Worm (Caenorhabditis elegans) whole organism, late embryonic: ENCODE results near the gene T06E8.8.
A peak's percentile ranks its signal among the peaks of the same experiment; 100 is the strongest.

Experiments
- C08G9.2 ChIP-seq: sonication (generic microtip); optimal IDR thresholded peaks from 2 replicates; lab custom pipeline; 2016; ENCODE audit warnings: mild to moderate bottlenecking, missing genetic modification characterization, moderate library complexity, missing compliant biosample characterization
- C38D4.7 ChIP-seq: fragments of 200-800 bp; sonication (Bioruptor generic); optimal IDR thresholded peaks from 2 replicates; lab custom pipeline; 2018; ENCODE audit warnings: mild to moderate bottlenecking, missing genetic modification characterization, moderate library complexity, missing compliant biosample characterization
- F13H6.1 ChIP-seq: sonication (generic microtip); optimal IDR thresholded peaks from 2 replicates; lab custom pipeline; 2016; ENCODE audit warnings: missing genetic modification characterization, missing compliant biosample characterization
- Y22D7AL.16 ChIP-seq: sonication (generic microtip); optimal IDR thresholded peaks from 2 replicates; lab custom pipeline; 2016; ENCODE audit warnings: missing genetic modification characterization, missing compliant biosample characterization
- ahr-1 ChIP-seq: sonication (generic microtip); optimal IDR thresholded peaks from 2 replicates; lab custom pipeline; 2016; ENCODE audit warnings: missing genetic modification characterization, missing compliant biosample characterization
- ceh-14 ChIP-seq: sonication (generic microtip); optimal IDR thresholded peaks from 2 replicates; lab custom pipeline; 2016; ENCODE audit warnings: missing genotype, missing genetic modification characterization, missing compliant biosample characterization
- ceh-18 ChIP-seq: sonication (generic microtip); optimal IDR thresholded peaks from 2 replicates; lab custom pipeline; 2016; ENCODE audit warnings: missing genetic modification characterization, missing compliant biosample characterization
- ceh-2 ChIP-seq: sonication (generic microtip); optimal IDR thresholded peaks from 2 replicates; lab custom pipeline; 2016; ENCODE audit warnings: missing genotype, missing genetic modification characterization, missing compliant biosample characterization
- ceh-30 ChIP-seq: fragments of 150-350 bp; optimal IDR thresholded peaks from 2 replicates; lab custom pipeline; 2014; ENCODE audit warnings: missing biosample characterization, missing genetic modification characterization
- ceh-31 ChIP-seq: sonication (generic microtip); optimal IDR thresholded peaks from 2 replicates; lab custom pipeline; 2016; ENCODE audit warnings: missing genetic modification characterization, missing compliant biosample characterization
- ceh-34 ChIP-seq: sonication (generic microtip); optimal IDR thresholded peaks from 2 replicates; lab custom pipeline; 2016; ENCODE audit warnings: mild to moderate bottlenecking, missing genetic modification characterization, missing compliant biosample characterization
- ceh-45 ChIP-seq: fragments of 200-800 bp; sonication (Bioruptor generic); IDR thresholded peaks from 2 replicates; pipeline ENCODE4 v1.3.6; 2022; ENCODE audit warnings: missing genetic modification reagents, missing genetic modification characterization, missing compliant biosample characterization
- ceh-48 ChIP-seq: sonication (generic microtip); optimal IDR thresholded peaks from 2 replicates; lab custom pipeline; 2016; ENCODE audit warnings: missing genetic modification characterization, inconsistent platforms, missing compliant biosample characterization
- ceh-6 ChIP-seq: fragments of 200-800 bp; sonication (Bioruptor generic); optimal IDR thresholded peaks from 2 replicates; lab custom pipeline; 2018; ENCODE audit warnings: mild to moderate bottlenecking, missing genetic modification characterization, missing compliant biosample characterization
- dmd-4 ChIP-seq: sonication (generic microtip); optimal IDR thresholded peaks from 2 replicates; lab custom pipeline; 2016; ENCODE audit warnings: borderline replicate concordance, missing genetic modification characterization, missing compliant biosample characterization
- dve-1 ChIP-seq: sonication (generic microtip); optimal IDR thresholded peaks from 2 replicates; lab custom pipeline; 2017; ENCODE audit warnings: antibody characterized with exemption, mild to moderate bottlenecking, missing genetic modification characterization, missing compliant biosample characterization
- elt-2 ChIP-seq: sonication (generic microtip); optimal IDR thresholded peaks from 2 replicates; lab custom pipeline; 2016; ENCODE audit warnings: missing genetic modification reagents, missing genetic modification characterization, missing compliant biosample characterization
- elt-4 ChIP-seq: sonication (generic microtip); optimal IDR thresholded peaks from 2 replicates; lab custom pipeline; 2016; ENCODE audit warnings: missing genetic modification characterization, missing compliant biosample characterization
- ets-4 ChIP-seq: sonication (generic microtip); optimal IDR thresholded peaks from 2 replicates; lab custom pipeline; 2016; ENCODE audit warnings: missing genetic modification characterization, missing compliant biosample characterization
- eyg-1 ChIP-seq: sonication (generic microtip); optimal IDR thresholded peaks from 2 replicates; lab custom pipeline; 2016; ENCODE audit warnings: missing genotype, missing genetic modification characterization, missing compliant biosample characterization
- fax-1 ChIP-seq: sonication (generic microtip); optimal IDR thresholded peaks from 2 replicates; lab custom pipeline; 2016; ENCODE audit warnings: missing genotype, missing genetic modification characterization, missing compliant biosample characterization
- fkh-10 ChIP-seq: fragments of 150-350 bp; optimal IDR thresholded peaks from 2 replicates; lab custom pipeline; 2014; ENCODE audit warnings: missing biosample characterization, missing genetic modification reagents, missing genetic modification characterization
- fkh-6 ChIP-seq: sonication (generic microtip); optimal IDR thresholded peaks from 2 replicates; lab custom pipeline; 2016; ENCODE audit warnings: missing genetic modification characterization, missing compliant biosample characterization
- hlh-15 ChIP-seq: sonication (generic microtip); optimal IDR thresholded peaks from 2 replicates; lab custom pipeline; 2016; ENCODE audit warnings: missing genetic modification characterization, missing compliant biosample characterization
- hlh-6 ChIP-seq: sonication (generic microtip); optimal IDR thresholded peaks from 2 replicates; lab custom pipeline; 2016; ENCODE audit warnings: missing genotype, missing genetic modification characterization, missing compliant biosample characterization
- hlh-8 ChIP-seq: sonication (generic microtip); optimal IDR thresholded peaks from 2 replicates; lab custom pipeline; 2016; ENCODE audit warnings: missing genotype, missing genetic modification characterization, missing compliant biosample characterization
- lim-6 ChIP-seq: sonication (generic microtip); optimal IDR thresholded peaks from 2 replicates; lab custom pipeline; 2016; ENCODE audit warnings: missing genetic modification characterization, missing compliant biosample characterization
- lin-11 ChIP-seq: fragments of 200-800 bp; sonication (Bioruptor generic); optimal IDR thresholded peaks from 2 replicates; lab custom pipeline; 2018; ENCODE audit warnings: mild to moderate bottlenecking, missing genetic modification characterization, missing compliant biosample characterization
- madf-2 ChIP-seq: sonication (generic microtip); optimal IDR thresholded peaks from 2 replicates; lab custom pipeline; 2017; ENCODE audit warnings: missing genetic modification characterization, missing compliant biosample characterization
- mec-3 ChIP-seq: sonication (generic microtip); optimal IDR thresholded peaks from 2 replicates; lab custom pipeline; 2016; ENCODE audit warnings: borderline replicate concordance, missing genetic modification characterization, missing compliant biosample characterization
- nfya-1 ChIP-seq: sonication (generic microtip); optimal IDR thresholded peaks from 2 replicates; lab custom pipeline; 2017; ENCODE audit warnings: missing genetic modification characterization, mild to moderate bottlenecking, missing compliant biosample characterization, antibody characterized with exemption, moderate library complexity
- odd-2 ChIP-seq: sonication (generic microtip); optimal IDR thresholded peaks from 2 replicates; lab custom pipeline; 2017; ENCODE audit warnings: antibody characterized with exemption, mild to moderate bottlenecking, missing genetic modification characterization, missing compliant biosample characterization
- pag-3 ChIP-seq: sonication (generic microtip); optimal IDR thresholded peaks from 2 replicates; lab custom pipeline; 2016; ENCODE audit warnings: missing compliant biosample characterization, missing genetic modification characterization, borderline replicate concordance
- pqm-1 ChIP-seq: sonication (generic microtip); optimal IDR thresholded peaks from 2 replicates; lab custom pipeline; 2016; ENCODE audit warnings: missing genetic modification characterization, missing compliant biosample characterization
- pros-1 ChIP-seq: fragments of 150-350 bp; optimal IDR thresholded peaks from 2 replicates; lab custom pipeline; 2014; ENCODE audit warnings: missing biosample characterization, missing genetic modification reagents, missing genetic modification characterization
- ref-2 ChIP-seq: sonication (generic microtip); optimal IDR thresholded peaks from 2 replicates; lab custom pipeline; 2016; ENCODE audit warnings: missing genetic modification characterization, missing compliant biosample characterization
- rnt-1 ChIP-seq: sonication (generic microtip); optimal IDR thresholded peaks from 2 replicates; lab custom pipeline; 2016; ENCODE audit warnings: missing genetic modification characterization, missing compliant biosample characterization
- sdc-2 ChIP-seq: sonication (generic microtip); optimal IDR thresholded peaks from 2 replicates; lab custom pipeline; 2016; ENCODE audit warnings: missing genotype, missing genetic modification characterization, missing compliant biosample characterization
- sox-2 ChIP-seq: fragments of 200-800 bp; sonication (Bioruptor generic); IDR thresholded peaks from 2 replicates; pipeline ENCODE4 v1.3.6; 2022; ENCODE audit warnings: missing genetic modification reagents, missing genetic modification characterization, missing compliant biosample characterization
- sox-4 ChIP-seq: sonication (generic microtip); optimal IDR thresholded peaks from 2 replicates; lab custom pipeline; 2017; ENCODE audit warnings: mild to moderate bottlenecking, missing genetic modification characterization, inconsistent platforms, missing compliant biosample characterization
- syd-9 ChIP-seq: sonication (generic microtip); optimal IDR thresholded peaks from 2 replicates; lab custom pipeline; 2016; ENCODE audit warnings: mild to moderate bottlenecking, missing genetic modification characterization, moderate library complexity, missing compliant biosample characterization
- tbx-2 ChIP-seq: sonication (generic microtip); optimal IDR thresholded peaks from 2 replicates; lab custom pipeline; 2016; ENCODE audit warnings: missing genetic modification characterization, missing compliant biosample characterization
- tbx-7 ChIP-seq: sonication (generic microtip); optimal IDR thresholded peaks from 2 replicates; lab custom pipeline; 2016; ENCODE audit warnings: missing genotype, missing genetic modification characterization, missing compliant biosample characterization
- unc-55 ChIP-seq: sonication (generic microtip); optimal IDR thresholded peaks from 2 replicates; lab custom pipeline; 2017; ENCODE audit warnings: missing biosample characterization, missing genetic modification reagents, missing genetic modification characterization
- zip-5 ChIP-seq: sonication (generic microtip); optimal IDR thresholded peaks from 2 replicates; lab custom pipeline; 2016; ENCODE audit warnings: missing genetic modification characterization, missing compliant biosample characterization

Gene T06E8.8

DNA sequence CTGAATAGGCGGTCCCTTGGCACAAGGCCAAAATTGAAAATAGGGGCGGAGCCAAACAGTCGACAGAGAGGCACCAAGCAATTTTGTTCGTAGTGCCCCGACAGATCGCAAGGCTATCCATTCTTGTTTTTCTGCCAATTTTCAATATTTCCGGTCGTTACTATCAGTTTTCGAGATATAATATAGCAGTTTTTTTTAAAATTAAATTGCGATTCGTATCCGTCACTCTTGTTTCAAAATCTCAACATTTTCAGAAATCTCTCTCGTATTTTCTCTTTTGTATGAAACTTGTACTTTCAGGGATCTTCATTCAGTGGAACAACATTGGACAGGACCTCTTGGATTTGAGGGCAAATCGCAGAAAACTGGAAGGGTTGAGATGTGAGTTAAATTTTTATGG is 6.5 kb upstream of the T06E8.8 start, which contains the start of gene F57A8.1:
Gene F57A8.1 (plus strand): TSS at position 301 of the 400 bp plus-strand sequence.
- TF ChIP-seq lim-6 (tag; lab: Kevin White, UChicago) (no peak), ref-2 (tag; lab: Kevin White, UChicago) (no peak), madf-2 (tag; lab: Kevin White, UChicago) (no peak), odd-2 (tag; lab: Kevin White, UChicago) (no peak), eyg-1 (tag; lab: Kevin White, UChicago) (no peak), Y22D7AL.16 (no peak), F13H6.1 (tag; lab: Kevin White, UChicago) (no peak)

- peak; percentile 65 for TF ChIP-seq ets-4 (tag; lab: Kevin White, UChicago)
- TF ChIP-seq sdc-2: peak; percentile 53
- TF ChIP-seq dmd-4: peak; percentile 27
- TF ChIP-seq ceh-34 (tag; lab: Kevin White, UChicago): peak; percentile 80
- TF ChIP-seq Y22D7AL.16: no peak
- TF ChIP-seq pros-1 (tag; lab: Kevin White, UChicago): peak; percentile 36
- TF ChIP-seq lin-11: no peak
- no peak for TF ChIP-seq elt-4 (tag; lab: Kevin White, UChicago)
- TF ChIP-seq madf-2 (tag; lab: Kevin White, UChicago): no peak
- TF ChIP-seq C08G9.2 (tag; lab: Kevin White, UChicago): peak; percentile 35
- TF ChIP-seq unc-55 (GFP tag; lab: Kevin White, UChicago): peak; percentile 40
- TF ChIP-seq ceh-30: peak; percentile 27
- TF ChIP-seq elt-2: peak; percentile 46
- no peak for TF ChIP-seq fax-1
- peak; percentile 29 for TF ChIP-seq ceh-18 (tag; lab: Kevin White, UChicago)
- TF ChIP-seq ceh-31 (tag; lab: Kevin White, UChicago): peak; percentile 85
- TF ChIP-seq ceh-14 (tag; lab: Kevin White, UChicago): no peak
- TF ChIP-seq ceh-6: peak; percentile 25
- TF ChIP-seq ref-2 (tag; lab: Kevin White, UChicago): peak; percentile 52
- peak; percentile 17 for TF ChIP-seq hlh-6 (tag; lab: Kevin White, UChicago)
- TF ChIP-seq dve-1: peak; percentile 47
- peak; percentile 31; the same call in 1 of the 2 replicates for TF ChIP-seq sox-2
- TF ChIP-seq ahr-1 (tag; lab: Kevin White, UChicago): no peak
- peak; percentile 8 for TF ChIP-seq rnt-1 (tag; lab: Kevin White, UChicago)
- peak; percentile 79 for TF ChIP-seq tbx-2 (tag; lab: Kevin White, UChicago)
- TF ChIP-seq pqm-1 (tag; lab: Kevin White, UChicago): no peak
- TF ChIP-seq fkh-10 (GFP tag; lab: Kevin White, UChicago): no peak
- peak; percentile 83 for TF ChIP-seq nfya-1
- TF ChIP-seq, all 69 proteins: peak for 19
Observed at ce11 chrV:10039837-10040236, 3.7 kb upstream of the T06E8.8 start.

ce11 chrV:10041484-10041883 is 2.1 kb upstream of the T06E8.8 start:
- TF ChIP-seq ceh-6: peak; percentile 9
- no peak for TF ChIP-seq syd-9 (tag; lab: Kevin White, UChicago)

DNA sequence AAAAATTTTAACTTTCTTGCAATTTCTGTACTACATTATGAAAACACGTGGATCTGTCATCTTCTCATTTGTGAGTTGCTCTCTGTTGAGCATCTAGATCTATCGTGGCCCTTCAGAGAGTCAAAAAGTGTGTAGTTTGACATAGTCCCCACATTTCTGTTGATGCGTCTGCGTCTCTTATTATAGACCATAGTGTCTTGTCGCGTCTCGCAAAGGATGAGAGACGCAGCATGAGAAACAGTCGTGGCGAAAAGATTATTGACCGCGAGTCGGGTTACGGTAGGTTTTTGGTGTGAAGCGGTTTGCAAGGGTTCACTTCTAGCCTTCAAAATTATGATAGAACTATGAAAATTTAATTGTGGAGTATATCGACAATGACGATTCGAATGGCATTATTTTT is 1.3 kb upstream of the T06E8.8 start:
- no peak for TF ChIP-seq hlh-8 (tag; lab: Kevin White, UChicago)
- no peak for TF ChIP-seq fax-1
- TF ChIP-seq ceh-45: no peak
- TF ChIP-seq zip-5 (tag; lab: Kevin White, UChicago): no peak
- no peak for TF ChIP-seq C08G9.2 (tag; lab: Kevin White, UChicago)
- no peak for TF ChIP-seq F13H6.1 (tag; lab: Kevin White, UChicago)
- no peak for TF ChIP-seq hlh-6 (tag; lab: Kevin White, UChicago)
- peak; percentile 57 for TF ChIP-seq ceh-34 (tag; lab: Kevin White, UChicago)
- no peak for TF ChIP-seq madf-2 (tag; lab: Kevin White, UChicago)
- no peak for TF ChIP-seq fkh-6 (tag; lab: Kevin White, UChicago)
- no peak for TF ChIP-seq ceh-2 (tag; lab: Kevin White, UChicago)
- peak; percentile 90 for TF ChIP-seq unc-55 (GFP tag; lab: Kevin White, UChicago)
- TF ChIP-seq pag-3 (tag; lab: Kevin White, UChicago): no peak
- TF ChIP-seq Y22D7AL.16: no peak
- no peak for TF ChIP-seq mec-3 (tag; lab: Kevin White, UChicago)
- TF ChIP-seq C38D4.7 (GFP tag; lab: Kevin White, UChicago): no peak
- TF ChIP-seq tbx-7 (tag; lab: Kevin White, UChicago): no peak
- TF ChIP-seq sdc-2: no peak
- TF ChIP-seq ceh-31 (tag; lab: Kevin White, UChicago): peak; percentile 72
- TF ChIP-seq sox-4 (tag; lab: Kevin White, UChicago): no peak
- peak; percentile 63 for TF ChIP-seq ceh-48 (tag; lab: Kevin White, UChicago)
- TF ChIP-seq eyg-1 (tag; lab: Kevin White, UChicago): no peak
- peak; percentile 16 for TF ChIP-seq ceh-18 (tag; lab: Kevin White, UChicago)
- no peak for TF ChIP-seq ets-4 (tag; lab: Kevin White, UChicago)
- no peak for TF ChIP-seq odd-2 (tag; lab: Kevin White, UChicago)
- TF ChIP-seq hlh-15 (tag; lab: Kevin White, UChicago): no peak
- no peak for TF ChIP-seq elt-4 (tag; lab: Kevin White, UChicago)
- TF ChIP-seq nfya-1: peak; percentile 84
